Worm (Caenorhabditis elegans) whole organism, L3 larva: ENCODE measurements around the gene ugt-6.

ENCODE experiments used
- R02D3.7 ChIP-seq: fragments of 150-350 bp; optimal IDR thresholded peaks from 2 replicates; lab custom pipeline; 2014; ENCODE audit warnings: missing biosample characterization, missing genetic modification characterization
- ama-1 ChIP-seq: fragments of 150-350 bp; optimal IDR thresholded peaks from 2 replicates; lab custom pipeline; 2018
- egl-27 ChIP-seq: sonication (generic microtip); optimal IDR thresholded peaks from 4 replicates; lab custom pipeline; 2017; ENCODE audit warnings: missing biosample characterization, missing genetic modification reagents, missing genetic modification characterization
- fkh-10 ChIP-seq: sonication (generic microtip); optimal IDR thresholded peaks from 2 replicates; lab custom pipeline; 2017; ENCODE audit warnings: missing biosample characterization, missing genetic modification reagents, missing genetic modification characterization
- lin-15B ChIP-seq: fragments of 150-350 bp; optimal IDR thresholded peaks from 2 replicates; lab custom pipeline; 2014; ENCODE audit warnings: missing biosample characterization, missing genetic modification characterization
- mdl-1 ChIP-seq: fragments of 150-350 bp; optimal IDR thresholded peaks from 2 replicates; lab custom pipeline; 2014; ENCODE audit warnings: missing biosample characterization, missing genetic modification characterization
- nhr-67 ChIP-seq: fragments of 150-350 bp; optimal IDR thresholded peaks from 2 replicates; lab custom pipeline; 2014; ENCODE audit warnings: missing biosample characterization, missing genetic modification characterization
- pqm-1 ChIP-seq: fragments of 150-350 bp; optimal IDR thresholded peaks from 2 replicates; lab custom pipeline; 2017; ENCODE audit warnings: missing biosample characterization, missing genetic modification characterization, inconsistent platforms
- tbx-2 ChIP-seq: sonication (generic microtip); optimal IDR thresholded peaks from 2 replicates; lab custom pipeline; 2016; ENCODE audit warnings: mild to moderate bottlenecking, missing genetic modification characterization, missing compliant biosample characterization
- zag-1 ChIP-seq: fragments of 150-350 bp; optimal IDR thresholded peaks from 2 replicates; lab custom pipeline; 2014; ENCODE audit warnings: missing biosample characterization, missing genetic modification characterization

ce11 chrV:12811126-12811525, 13.1 kb upstream of the ugt-6 start, which contains the start of gene ZC443.2:
- TF ChIP-seq pqm-1 (tag; lab: Kevin White, UChicago) = no peak
- no peak for TF ChIP-seq egl-27 (tag; lab: Kevin White, UChicago)
- TF ChIP-seq zag-1 (tag; lab: Kevin White, UChicago) = no peak
- TF ChIP-seq R02D3.7 (tag; lab: Kevin White, UChicago) = no peak
- no peak for TF ChIP-seq nhr-67
- TF ChIP-seq tbx-2 (tag; lab: Kevin White, UChicago) = no peak
- no peak for TF ChIP-seq mdl-1
- TF ChIP-seq lin-15B (tag; lab: Kevin White, UChicago) = no peak
- TF ChIP-seq ama-1 (lab: Kevin White, UChicago) = no peak
- peak; percentile 46 for TF ChIP-seq fkh-10 (GFP tag; lab: Kevin White, UChicago)
